Worm (Caenorhabditis elegans): ENCODE data around the gene F23F1.5.
A peak's percentile ranks its signal among the peaks of the same experiment; 100 is the strongest.

F23F1.5 gene

ce11 chrII:57370-57769 lies 26.0 kb upstream of the F23F1.5 start, which contains the start of gene ascc-1:
ascc-1 (plus strand) TSS chrII:57670.
- TF ChIP-seq daf-12 (tag; optimal IDR thresholded peaks at IDR 0.05) (no peak), dpl-1 (GFP tag; optimal IDR thresholded peaks at IDR 0.05) (no peak), F26F4.8 (GFP tag; conservative IDR thresholded peaks at IDR 0.05) (no peak), gei-8 (GFP tag; optimal IDR thresholded peaks at IDR 0.05) (no peak)

ce11 chrII:55204-55603 lies 23.8 kb upstream of the F23F1.5 start, which contains the start of gene tre-5:
tre-5 (minus strand) TSS chrII:55304.
- TF ChIP-seq hlh-30 (tag; optimal IDR thresholded peaks at IDR 0.05; ENCODE audit: insufficient read depth), result peak; percentile 33
- no peak for TF ChIP-seq R02D3.7 (tag; optimal IDR thresholded peaks at IDR 0.05)

ce11 chrII:51352-51751 lies 20.0 kb upstream of the F23F1.5 start, which contains the start of gene sptl-1:
sptl-1 (plus strand) TSS chrII:51652.
- TF ChIP-seq mes-2 (tag; optimal IDR thresholded peaks at IDR 0.05; ENCODE audit: poor library complexity, severe bottlenecking) (peak; percentile 7), gei-8 (GFP tag; optimal IDR thresholded peaks at IDR 0.05) (no peak)

- TF ChIP-seq dmd-6 (GFP tag; IDR thresholded peaks at IDR 0.05) (peak; percentile 25; the same call in 1 of the 2 replicates), lin-13 (GFP tag; optimal IDR thresholded peaks at IDR 0.05) (no peak), ceh-32 (tag; optimal IDR thresholded peaks at IDR 0.05; ENCODE audit: poor library complexity) (no peak), nhr-77 (tag; optimal IDR thresholded peaks at IDR 0.05) (peak; percentile 53), mes-2 (tag; optimal IDR thresholded peaks at IDR 0.05; ENCODE audit: poor library complexity, severe bottlenecking) (peak; percentile 1), pqm-1 (tag; optimal IDR thresholded peaks at IDR 0.05) (peak; percentile 42), R02D3.7 (tag; optimal IDR thresholded peaks at IDR 0.05) (no peak), snpc-1.2 (GFP tag; IDR thresholded peaks at IDR 0.05) (no peak), fkh-10 (GFP tag; optimal IDR thresholded peaks at IDR 0.05) (no peak), hlh-11 (tag; optimal IDR thresholded peaks at IDR 0.05) (peak; percentile 53), dve-1 (tag; optimal IDR thresholded peaks at IDR 0.05; ENCODE audit: insufficient read depth) (peak; percentile 45), mxl-2 (GFP tag; conservative IDR thresholded peaks at IDR 0.05) (no peak), spr-3 (GFP tag; optimal IDR thresholded peaks at IDR 0.05) (no peak), nhr-10 (tag; optimal IDR thresholded peaks at IDR 0.05) (no peak), aha-1 (tag) (no peak), nhr-28 (tag; optimal IDR thresholded peaks at IDR 0.05) (peak; percentile 76), T20F7.1 (GFP tag; optimal IDR thresholded peaks at IDR 0.05) (peak; percentile 6), madf-5 (GFP tag; IDR thresholded peaks at IDR 0.05) (0 out of 4 replicates have a peak, but pooled peaks of 1 of the 2 experiments have one; percentile 46), aly-2 (tag; optimal IDR thresholded peaks at IDR 0.05) (no peak)
Measured at ce11 chrII:50862-51261, 19.5 kb upstream of the F23F1.5 start.

- TF ChIP-seq nhr-6 (tag; optimal IDR thresholded peaks at IDR 0.05) (no peak), Y48G9A.11 (GFP tag; IDR thresholded peaks at IDR 0.05) (no peak), daf-12 (tag; optimal IDR thresholded peaks at IDR 0.05) (no peak), mdt-29 (GFP tag; IDR thresholded peaks at IDR 0.05) (no peak), ceh-44 (GFP tag; IDR thresholded peaks at IDR 0.05) (no peak), lin-38 (GFP tag; IDR thresholded peaks at IDR 0.05) (no peak), nhr-11 (tag; optimal IDR thresholded peaks at IDR 0.05) (no peak), nhr-111 (GFP tag; optimal IDR thresholded peaks at IDR 0.05) (no peak), mdl-1 (tag; optimal IDR thresholded peaks at IDR 0.05) (no peak), F26F4.8 (GFP tag; conservative IDR thresholded peaks at IDR 0.05) (no peak), nhr-28 (tag; optimal IDR thresholded peaks at IDR 0.05) (no peak), D1046.2 (GFP tag; IDR thresholded peaks at IDR 0.05) (no peak), T26A8.4 (GFP tag; IDR thresholded peaks at IDR 0.05) (no peak), gei-8 (GFP tag; optimal IDR thresholded peaks at IDR 0.05) (no peak), nhr-48 (tag; optimal IDR thresholded peaks at IDR 0.05) (no peak), ceh-32 (tag; optimal IDR thresholded peaks at IDR 0.05; ENCODE audit: poor library complexity) (no peak), attf-4 (tag; optimal IDR thresholded peaks at IDR 0.05) (no peak), F10B5.3 (tag; optimal IDR thresholded peaks at IDR 0.05) (no peak), lin-15B (tag; optimal IDR thresholded peaks at IDR 0.05) (no peak)
Measured at ce11 chrII:47280-47679, 15.9 kb upstream of the F23F1.5 start, which contains the start of gene C23H3.5. C23H3.5 (plus strand) TSS chrII:47580.

Measured in whole organism, L4 larva.